Fruit fly (Drosophila melanogaster) whole organism, wandering third instar larva: ENCODE results near the gene Hrb87F.

Source experiments
- CG32264 ChIP-seq: fragments of 200-800 bp; sonication (Bioruptor generic); optimal IDR thresholded peaks from 2 replicates; lab custom pipeline; 2016; ENCODE audit warnings: missing biosample characterization, missing genetic modification characterization
- CG9705 ChIP-seq: fragments of 200-800 bp; sonication (Bioruptor generic); optimal IDR thresholded peaks from 2 replicates; lab custom pipeline; 2018; ENCODE audit warnings: missing biosample characterization, mild to moderate bottlenecking, missing genetic modification characterization
- Dfd ChIP-seq: fragments of >200 bp; optimal IDR thresholded peaks from 2 replicates; lab custom pipeline; 2017; ENCODE audit warnings: missing biosample characterization, missing genetic modification characterization
- Dif ChIP-seq: fragments of 200-275, 200-300 bp; sonication (Bioruptor generic); optimal IDR thresholded peaks from 2 replicates; lab custom pipeline; 2018; ENCODE audit warnings: missing biosample characterization, missing genetic modification characterization; ENCODE audit not compliant: partially characterized antibody
- GATAd ChIP-seq: sonication (Bioruptor generic); optimal IDR thresholded peaks from 2 replicates; lab custom pipeline; 2016; ENCODE audit warnings: missing biosample characterization, missing genetic modification characterization
- HLH106 ChIP-seq: fragments of 200-800 bp; optimal IDR thresholded peaks from 3 replicates; lab custom pipeline; 2019; ENCODE audit warnings: missing biosample characterization, mild to moderate bottlenecking, missing genetic modification characterization, moderate library complexity
- Hnf4 ChIP-seq: fragments of 200-800 bp; sonication (Bioruptor generic); optimal IDR thresholded peaks from 2 replicates; lab custom pipeline; 2016; ENCODE audit warnings: missing biosample characterization, mild to moderate bottlenecking, missing genetic modification characterization
- Hr78 ChIP-seq: fragments of >200 bp; optimal IDR thresholded peaks from 2 replicates; lab custom pipeline; 2017; ENCODE audit warnings: missing biosample characterization, missing genetic modification characterization
- Hr83 ChIP-seq: fragments of 200-300 bp; sonication (Bioruptor generic); optimal IDR thresholded peaks from 2 replicates; lab custom pipeline; 2016; ENCODE audit warnings: missing biosample characterization, mild to moderate bottlenecking, missing genetic modification characterization, moderate library complexity; ENCODE audit not compliant: poor library complexity, severe bottlenecking
- Jra ChIP-seq: sonication (Bioruptor generic); optimal IDR thresholded peaks from 2 replicates; lab custom pipeline; 2016; ENCODE audit warnings: missing biosample characterization, missing genetic modification characterization
- Mio ChIP-seq: sonication (Bioruptor generic); optimal IDR thresholded peaks from 2 replicates; lab custom pipeline; 2016; ENCODE audit warnings: missing biosample characterization, missing genetic modification characterization
- Myc ChIP-seq: fragments of >200 bp; optimal IDR thresholded peaks from 2 replicates; lab custom pipeline; 2017
- N ChIP-seq: fragments of >200 bp; optimal IDR thresholded peaks from 2 replicates; lab custom pipeline; 2018; ENCODE audit warnings: missing biosample characterization, missing external identifiers, missing genetic modification characterization
- OdsH ChIP-seq: fragments of 200-800 bp; sonication (Bioruptor generic); optimal IDR thresholded peaks from 2 replicates; lab custom pipeline; 2016; ENCODE audit warnings: missing biosample characterization, mild to moderate bottlenecking, missing genetic modification characterization
- Rel ChIP-seq, 2 experiments: fragments of 200-800 bp; sonication (Bioruptor generic) in 1 of 2; optimal IDR thresholded peaks; 2 replicates in 1 of 2; 3 replicates in 1 of 2; lab custom pipeline; 2016 to 2019; ENCODE audit warnings: mild to moderate bottlenecking in 2 of 2, missing biosample characterization in 2 of 2, missing genetic modification characterization in 2 of 2, moderate library complexity in 1 of 2
- Sp1 ChIP-seq: fragments of 200-800 bp; sonication (Bioruptor generic); optimal IDR thresholded peaks from 3 replicates; lab custom pipeline; 2019; ENCODE audit warnings: missing biosample characterization, mild to moderate bottlenecking, missing genetic modification characterization, moderate library complexity
- Vsx2 ChIP-seq: fragments of 200-300, 225-300 bp; sonication (Bioruptor generic); optimal IDR thresholded peaks from 2 replicates; lab custom pipeline; 2018; ENCODE audit warnings: missing biosample characterization, missing genetic modification characterization; ENCODE audit not compliant: partially characterized antibody
- br ChIP-seq: fragments of 200-800 bp; sonication (Bioruptor generic); optimal IDR thresholded peaks from 2 replicates; lab custom pipeline; 2016; ENCODE audit warnings: missing biosample characterization, missing genetic modification characterization
- dl ChIP-seq, 2 experiments: fragments of 175-275, 200-275 bp in 1 of 2; fragments of 200-275 bp in 1 of 2; sonication (Bioruptor generic); optimal IDR thresholded peaks; lab custom pipeline; 2018; ENCODE audit warnings: mild to moderate bottlenecking in 2 of 2, missing biosample characterization in 2 of 2, missing genetic modification characterization in 2 of 2, moderate library complexity in 2 of 2; ENCODE audit not compliant: partially characterized antibody in 2 of 2, insufficient read depth in 1 of 2
- dsf ChIP-seq: sonication (Bioruptor generic); optimal IDR thresholded peaks from 2 replicates; lab custom pipeline; 2016; ENCODE audit warnings: missing biosample characterization, missing genetic modification characterization, borderline replicate concordance
- foxo ChIP-seq, 2 experiments: fragments of 200-800 bp; sonication (Bioruptor generic); optimal IDR thresholded peaks; 2 replicates in 1 of 2; 3 replicates in 1 of 2; lab custom pipeline; 2016 to 2017; ENCODE audit warnings: missing biosample characterization in 2 of 2, missing genetic modification characterization in 2 of 2
- h ChIP-seq: fragments of 200-800 bp; sonication (Bioruptor generic); optimal IDR thresholded peaks from 3 replicates; lab custom pipeline; 2016; ENCODE audit warnings: missing biosample characterization, mild to moderate bottlenecking, missing genetic modification characterization
- lola ChIP-seq: fragments of >200 bp; optimal IDR thresholded peaks from 2 replicates; lab custom pipeline; 2017; ENCODE audit warnings: missing biosample characterization, missing genetic modification characterization
- pan ChIP-seq: fragments of >200 bp; optimal IDR thresholded peaks from 2 replicates; lab custom pipeline; 2017
- sv ChIP-seq: fragments of 200-800 bp; sonication (Bioruptor generic); optimal IDR thresholded peaks from 3 replicates; lab custom pipeline; 2016; ENCODE audit warnings: missing biosample characterization, missing genetic modification characterization
- woc ChIP-seq: sonication (Bioruptor generic); optimal IDR thresholded peaks from 2 replicates; lab custom pipeline; 2016; ENCODE audit warnings: missing biosample characterization, mild to moderate bottlenecking, missing genetic modification characterization

The Hrb87F gene

DNA sequence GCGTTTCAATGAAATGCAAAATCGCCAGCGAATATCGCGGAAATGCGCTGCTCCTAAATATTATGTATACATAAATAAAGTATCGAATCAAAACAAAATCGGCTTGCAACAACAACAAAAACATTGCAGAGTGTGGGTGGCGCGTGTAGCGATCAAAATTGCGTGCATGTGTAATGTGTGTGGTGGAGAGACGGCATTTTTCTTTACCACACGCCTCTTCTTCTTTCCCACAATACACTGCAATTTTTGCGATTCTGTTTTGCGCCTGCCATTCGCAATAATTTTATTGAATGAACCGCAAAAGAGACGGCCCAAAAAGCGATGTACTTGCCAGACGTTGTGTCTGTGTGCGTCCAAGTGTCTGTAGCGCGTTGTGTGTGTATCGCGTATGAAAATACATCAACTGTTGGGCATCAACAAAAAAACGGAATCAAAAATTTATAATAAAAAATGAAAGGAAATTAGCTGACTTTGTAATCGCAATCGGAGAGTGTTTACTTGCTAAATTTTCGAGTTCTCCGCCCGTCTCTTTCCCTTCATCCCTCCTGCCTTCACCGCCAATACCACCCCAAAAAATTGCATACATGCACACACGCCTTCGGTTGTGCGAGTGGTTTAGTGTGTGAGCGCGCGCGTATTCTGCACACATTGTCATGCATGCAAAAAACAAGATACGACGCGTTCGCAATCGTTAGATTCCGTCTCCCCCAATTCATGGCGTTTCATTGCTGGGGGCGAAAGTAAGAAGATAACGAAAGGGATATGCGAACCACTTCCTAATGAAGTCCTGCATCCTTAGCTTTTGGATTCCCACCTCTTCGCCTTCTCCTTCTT lies 24.5 kb upstream of the Hrb87F start (continued):
- TF ChIP-seq pan (lab: Kevin White, UChicago) (no peak), Vsx2 (GFP tag; lab: Kevin White, UChicago) (no peak), sv (GFP tag; lab: Kevin White, UChicago) (no peak), dl (GFP tag; optimal IDR thresholded peaks at IDR 0.05; lab: Kevin White, UChicago; ENCODE audit: insufficient read depth in 1 of 2, partially characterized antibody in 2 of 2) (peak in 1 of 2 experiments; percentile 27)
- TF ChIP-seq, all 38 proteins: peak for 10

DNA sequence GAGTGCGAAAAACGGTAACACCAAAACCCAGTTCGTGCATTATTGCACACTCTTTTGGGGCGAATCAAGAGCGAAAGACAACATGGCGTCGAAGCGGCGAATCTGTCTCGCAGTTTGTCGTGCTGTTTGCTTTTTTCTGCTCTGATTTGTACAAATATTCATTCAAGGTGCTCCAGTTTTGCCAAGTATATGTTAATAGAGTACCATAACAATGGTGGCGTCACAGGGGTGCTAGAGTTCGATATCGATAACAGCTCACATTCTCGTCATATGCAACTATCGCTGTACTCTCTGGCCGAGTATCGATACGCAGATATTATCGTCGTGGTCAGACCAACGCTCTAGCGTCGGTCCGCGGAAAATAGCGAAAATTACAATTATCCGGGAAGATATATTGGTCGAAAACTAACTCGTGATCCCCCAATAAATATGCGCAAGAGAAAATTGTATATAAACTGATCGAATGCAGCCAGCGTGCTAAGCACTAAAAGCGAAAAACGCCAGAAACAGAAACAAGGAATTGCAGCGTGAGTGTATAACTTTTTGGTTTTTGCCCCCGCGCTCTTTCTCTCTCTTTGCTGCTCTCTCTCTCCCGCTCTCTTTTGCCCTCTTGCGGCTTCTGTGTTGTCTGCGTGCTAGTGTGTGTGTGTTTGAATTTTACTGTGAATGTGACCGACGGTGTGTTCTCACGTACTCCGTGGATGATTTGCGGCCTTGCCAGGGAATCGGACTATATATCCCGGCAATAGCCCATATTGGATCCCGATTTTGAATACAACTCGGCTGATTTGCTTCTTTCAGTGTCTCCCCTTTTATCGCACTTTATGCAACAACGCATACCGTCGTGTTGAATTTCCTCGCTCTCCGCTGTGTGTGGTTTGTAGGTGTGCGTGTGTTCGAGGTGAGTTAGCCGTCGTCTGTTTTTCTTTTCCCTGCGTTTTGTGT lies 23.6 kb upstream of the Hrb87F start, which contains the start of gene flfl:
Gene flfl (plus strand): TSS at position 298 of the 945 bp plus-strand sequence.
- peak; percentile 88 for TF ChIP-seq Vsx2 (GFP tag; lab: Kevin White, UChicago)
- TF ChIP-seq Hr83 (GFP tag; lab: Kevin White, UChicago): peak; percentile 32
- TF ChIP-seq Jra (GFP tag; lab: Kevin White, UChicago): no peak
- peak; percentile 46 for TF ChIP-seq Myc (lab: Kevin White, UChicago)
- peak; percentile 1 for TF ChIP-seq foxo (GFP tag; optimal IDR thresholded peaks at IDR 0.05; lab: Kevin White, UChicago)
- TF ChIP-seq pan (lab: Kevin White, UChicago): no peak
- TF ChIP-seq Dif (GFP tag; lab: Kevin White, UChicago): peak; percentile 97
- TF ChIP-seq lola (GFP tag; lab: Kevin White, UChicago): peak; percentile 50
- TF ChIP-seq dl (GFP tag; optimal IDR thresholded peaks at IDR 0.05; lab: Kevin White, UChicago; ENCODE audit: insufficient read depth in 1 of 2, partially characterized antibody in 2 of 2): peak; percentile 77 to 95
- TF ChIP-seq HLH106 (tag; lab: Kevin White, UChicago): peak; percentile 26
- no peak for TF ChIP-seq GATAd (GFP tag; lab: Kevin White, UChicago)
- peak; percentile 34 for TF ChIP-seq N (GFP tag; lab: Kevin White, UChicago)
- peak; percentile 6 for TF ChIP-seq CG9705 (GFP tag; lab: Kevin White, UChicago)
- TF ChIP-seq, all 38 proteins: peak for 10

DNA sequence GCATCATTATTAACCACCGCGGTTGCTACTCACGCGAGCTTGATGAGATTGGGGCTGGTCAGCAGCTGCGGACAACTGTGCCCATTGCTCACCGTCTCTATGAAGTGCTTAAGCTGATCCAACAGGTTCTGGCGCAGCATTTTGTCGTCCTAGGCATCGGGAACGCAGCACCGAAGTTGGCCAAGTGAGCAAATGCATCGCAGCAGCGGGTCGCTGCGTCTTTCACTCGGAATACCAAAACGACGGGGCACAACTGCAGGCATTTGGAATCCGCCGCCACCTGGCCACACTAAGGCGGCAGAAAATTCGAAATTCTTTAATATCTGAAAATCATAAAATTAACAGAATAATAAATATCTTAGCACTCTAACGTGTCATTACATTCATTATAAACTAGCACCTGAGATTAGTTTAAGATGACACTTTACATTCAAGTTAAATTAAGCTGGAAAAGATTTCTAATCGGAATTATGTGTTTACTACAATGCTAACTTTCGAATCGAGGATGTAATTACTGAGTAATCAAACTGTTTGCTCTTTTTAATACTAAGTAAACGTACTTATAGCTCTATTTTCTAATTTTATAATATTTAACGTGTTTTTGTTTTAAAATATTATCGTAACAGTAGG lies 22.8 kb upstream of the Hrb87F start:
- no peak for TF ChIP-seq woc (GFP tag; lab: Kevin White, UChicago)
- no peak for TF ChIP-seq br (GFP tag; lab: Kevin White, UChicago)
- no peak for TF ChIP-seq N (GFP tag; lab: Kevin White, UChicago)
- TF ChIP-seq Hr83 (GFP tag; lab: Kevin White, UChicago): no peak
- TF ChIP-seq h (GFP tag; lab: Kevin White, UChicago): no peak
- no peak for TF ChIP-seq CG32264 (GFP tag; lab: Kevin White, UChicago)
- TF ChIP-seq Mio (GFP tag; lab: Kevin White, UChicago): no peak
- no peak for TF ChIP-seq dsf (GFP tag; lab: Kevin White, UChicago)
- TF ChIP-seq foxo (GFP tag; optimal IDR thresholded peaks at IDR 0.05; lab: Kevin White, UChicago): no peak
- no peak for TF ChIP-seq Rel (GFP tag; optimal IDR thresholded peaks at IDR 0.05; lab: Kevin White, UChicago)
- no peak for TF ChIP-seq Rel (tag; optimal IDR thresholded peaks at IDR 0.05; lab: Kevin White, UChicago)
- TF ChIP-seq Dfd: no peak
- no peak for TF ChIP-seq CG9705 (GFP tag; lab: Kevin White, UChicago)
- no peak for TF ChIP-seq OdsH (GFP tag; lab: Kevin White, UChicago)
- TF ChIP-seq Hnf4 (GFP tag; lab: Kevin White, UChicago): no peak
- TF ChIP-seq Sp1 (GFP tag; lab: Kevin White, UChicago): no peak
- no peak for TF ChIP-seq pan (lab: Kevin White, UChicago)
- no peak for TF ChIP-seq dl (GFP tag; optimal IDR thresholded peaks at IDR 0.05; lab: Kevin White, UChicago; ENCODE audit: insufficient read depth in 1 of 2, partially characterized antibody in 2 of 2)
- TF ChIP-seq Dif (GFP tag; lab: Kevin White, UChicago): no peak
- no peak for TF ChIP-seq Hr78 (GFP tag; lab: Kevin White, UChicago)
